Worm (Caenorhabditis elegans) whole organism, early embryonic: ENCODE data around the gene F46C3.6.

ENCODE experiments used
- ama-1 ChIP-seq: fragments of 150-350 bp; optimal IDR thresholded peaks from 2 replicates; lab custom pipeline; 2014
- ceh-36 ChIP-seq: sonication (generic microtip); optimal IDR thresholded peaks from 2 replicates; lab custom pipeline; 2016; ENCODE audit warnings: missing genetic modification characterization, inconsistent platforms, missing compliant biosample characterization
- flt-1 ChIP-seq: fragments of 200-800 bp; sonication (Bioruptor generic); IDR thresholded peaks from 2 replicates; pipeline ENCODE4 v1.3.6; 2022; ENCODE audit warnings: missing genetic modification characterization, missing compliant biosample characterization
- pes-1 ChIP-seq: fragments of 200-800 bp; sonication (Bioruptor generic); IDR thresholded peaks from 2 replicates; pipeline ENCODE4 v1.3.6; 2022; ENCODE audit warnings: missing genetic modification reagents, missing genetic modification characterization, missing compliant biosample characterization
- tra-4 ChIP-seq: sonication (generic microtip); optimal IDR thresholded peaks from 2 replicates; lab custom pipeline; 2017; ENCODE audit warnings: missing genetic modification characterization, missing compliant biosample characterization

DNA sequence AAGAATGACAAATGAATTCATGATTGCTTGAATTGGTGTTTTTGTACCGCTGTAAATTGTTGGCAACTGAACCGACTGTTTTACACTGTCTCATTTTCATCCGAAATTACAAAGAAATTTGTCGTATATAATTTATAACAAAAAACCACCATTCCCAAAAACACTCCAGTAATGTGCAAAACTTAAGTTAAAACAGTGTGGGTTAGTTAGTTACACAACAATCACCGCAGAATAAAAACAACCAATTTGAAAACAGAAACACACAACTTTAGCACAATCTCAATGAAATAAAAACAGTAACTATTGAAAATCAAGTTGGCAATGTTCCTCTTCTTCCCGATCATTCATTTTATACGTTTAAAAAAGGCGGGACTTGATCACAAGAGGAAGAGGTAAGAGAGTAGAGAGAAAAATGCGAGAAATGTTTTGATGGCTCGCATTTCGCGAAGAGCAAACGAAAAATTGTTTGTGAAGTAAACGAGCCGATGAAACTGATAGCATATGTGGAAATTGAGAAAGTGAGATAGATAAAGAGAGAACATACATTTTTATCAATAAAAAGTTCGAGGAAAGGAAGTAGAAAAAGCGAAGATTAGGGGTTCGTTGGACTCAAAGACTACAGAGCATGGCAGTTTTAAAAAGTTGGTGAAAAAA is 12.1 kb downstream of the F46C3.6 start, which contains the start of gene F08B12.4:
- TF ChIP-seq ama-1 (no peak), pes-1 (GFP tag; lab: Robert Waterston, UW) (no peak), tra-4 (tag; lab: Kevin White, UChicago) (no peak), ceh-36 (no peak), flt-1 (GFP tag; lab: Robert Waterston, UW) (no peak)
